Fruit fly (Drosophila melanogaster): ENCODE results near the gene cmpy.

DNA sequence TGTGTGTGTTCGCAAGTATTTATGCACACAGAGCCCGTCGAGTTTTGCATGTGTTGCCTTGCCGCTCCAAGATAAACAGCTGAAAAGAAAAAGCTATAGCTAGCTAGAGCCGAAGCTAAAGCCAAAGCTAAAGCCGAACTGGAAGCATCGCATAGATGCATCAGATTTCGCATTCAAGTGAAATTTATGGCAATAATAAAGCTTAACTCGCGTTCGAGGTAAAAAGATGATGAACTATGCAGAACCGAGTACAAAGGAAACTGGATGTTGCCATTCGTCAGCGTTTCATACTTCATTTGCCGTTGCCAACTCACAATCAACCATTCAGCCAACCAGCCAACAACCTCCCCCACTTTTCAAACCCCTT is 15.2 kb upstream of the cmpy start:
- TF ChIP-seq CTCF (optimal IDR thresholded peaks at IDR 0.05), result no peak
- no peak for TF ChIP-seq CG8478 (optimal IDR thresholded peaks at IDR 0.05)

Measured in S2 (cell line).